Fruit fly (Drosophila melanogaster) whole organism, pupa: Measurements from ENCODE around the gene CG10948.

Experiments
- CG10348 ChIP-seq: fragments of 200-800 bp; sonication (Bioruptor generic); IDR thresholded peaks from 2 replicates; pipeline ENCODE4 v1.3.6; 2022; ENCODE audit warnings: missing biosample characterization, missing genetic modification characterization
- CG12605 ChIP-seq: fragments of 200-800 bp; sonication (Bioruptor generic); IDR thresholded peaks from 2 replicates; pipeline ENCODE4 v1.3.6; 2022; ENCODE audit warnings: missing biosample characterization, missing genetic modification characterization
- CG32121 ChIP-seq: fragments of 200-800 bp; sonication (Bioruptor generic); IDR thresholded peaks from 2 replicates; pipeline ENCODE4 v1.3.6; 2022; ENCODE audit warnings: missing biosample characterization, missing genetic modification characterization
- CG34367 ChIP-seq: fragments of 200-800 bp; sonication (Bioruptor generic); optimal IDR thresholded peaks from 2 replicates; lab custom pipeline; 2018; ENCODE audit warnings: missing biosample characterization, mild to moderate bottlenecking, missing genetic modification characterization
- CG8159 ChIP-seq: fragments of 200-800 bp; sonication (Bioruptor generic); optimal IDR thresholded peaks from 3 replicates; lab custom pipeline; 2018; ENCODE audit warnings: missing biosample characterization, mild to moderate bottlenecking, missing genetic modification characterization, moderate library complexity
- CG8301 ChIP-seq: fragments of 200-800 bp; sonication (Bioruptor generic); optimal IDR thresholded peaks from 2 replicates; lab custom pipeline; 2018; ENCODE audit warnings: missing biosample characterization, mild to moderate bottlenecking, missing genetic modification characterization
- EcR ChIP-seq: fragments of 200-800 bp; sonication (Bioruptor generic); optimal IDR thresholded peaks from 3 replicates; lab custom pipeline; 2019; ENCODE audit warnings: missing biosample characterization, missing genetic modification characterization, mild to moderate bottlenecking, moderate library complexity, missing genetic modification reagents

DNA sequence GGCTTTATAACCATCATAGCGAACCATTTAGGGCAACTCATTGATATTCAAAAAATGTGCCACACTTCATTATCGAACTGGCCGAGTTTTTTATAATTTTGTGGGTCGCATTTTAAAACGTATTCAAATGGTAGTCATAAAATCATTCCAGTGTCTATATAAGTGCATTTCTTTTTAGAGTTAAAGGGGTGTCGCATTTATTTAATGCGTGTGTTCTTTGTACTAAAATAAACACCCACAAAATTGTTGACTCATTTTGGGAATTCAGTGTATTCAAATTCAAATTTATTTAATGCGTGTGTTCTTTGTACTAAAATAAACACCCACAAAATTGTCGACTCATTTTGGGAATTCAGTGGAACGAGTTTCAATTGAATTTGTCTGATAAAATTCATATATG, 19.5 kb downstream of the CG10948 start:
- TF ChIP-seq CG8159 (tag; lab: Kevin White, UChicago) = no peak
- TF ChIP-seq CG32121 (GFP tag; lab: Robert Waterston, UW) = no peak
- no peak for TF ChIP-seq CG8301 (tag; lab: Kevin White, UChicago)
- TF ChIP-seq CG34367 = no peak
- no peak for TF ChIP-seq CG12605 (GFP tag; lab: Robert Waterston, UW)
- TF ChIP-seq CG10348 (GFP tag; lab: Robert Waterston, UW) = no peak
- TF ChIP-seq EcR = no peak
